Worm (Caenorhabditis elegans): ENCODE results near the gene nhr-216.
A peak's percentile ranks its signal among the peaks of the same experiment; 100 is the strongest.

nhr-216 gene

ce11 chrV:5385914-5386493 lies 27.3 kb upstream of the nhr-216 start, which contains the start of gene C35A11.2:
TSS of gene C35A11.2 (plus strand) at chrV:5386299.
- TF ChIP-seq F26F4.8 (GFP tag; conservative IDR thresholded peaks at IDR 0.05) (no peak), fkh-10 (GFP tag; optimal IDR thresholded peaks at IDR 0.05) (no peak), unc-62 (GFP tag; optimal IDR thresholded peaks at IDR 0.05 in 1 of 2) (peak in 1 of 2 experiments; percentile 94), unc-62 (tag; optimal IDR thresholded peaks at IDR 0.05) (no peak), dmd-9 (GFP tag; IDR thresholded peaks at IDR 0.05) (no peak), T20F7.1 (GFP tag; optimal IDR thresholded peaks at IDR 0.05) (no peak), lin-15B (tag; optimal IDR thresholded peaks at IDR 0.05) (no peak), nhr-237 (tag; optimal IDR thresholded peaks at IDR 0.05) (no peak), lir-3 (tag; optimal IDR thresholded peaks at IDR 0.05) (no peak), php-3 (GFP tag; IDR thresholded peaks at IDR 0.05) (no peak), ZK337.2 (GFP tag; IDR thresholded peaks at IDR 0.05) (no peak), mxl-3 (GFP tag; optimal IDR thresholded peaks at IDR 0.05) (peak; percentile 25), ceh-20 (GFP tag; IDR thresholded peaks at IDR 0.05) (no peak), daf-8 (GFP tag; IDR thresholded peaks at IDR 0.05) (no peak), aha-1 (tag) (peak; percentile 3), mdt-29 (GFP tag; IDR thresholded peaks at IDR 0.05) (no peak), nhr-25 (tag; optimal IDR thresholded peaks at IDR 0.05; ENCODE audit: borderline replicate concordance, insufficient read depth) (no peak), pha-4 (GFP tag; IDR thresholded peaks at IDR 0.05) (no peak), pha-4 (tag; optimal IDR thresholded peaks at IDR 0.05) (no peak), fos-1 (tag; optimal IDR thresholded peaks at IDR 0.05) (no peak), mdl-1 (tag; optimal IDR thresholded peaks at IDR 0.05) (no peak), egl-43 (GFP tag; IDR thresholded peaks at IDR 0.05) (no peak), daf-12 (tag; optimal IDR thresholded peaks at IDR 0.05) (no peak)

- TF ChIP-seq lin-1 (GFP tag; IDR thresholded peaks at IDR 0.05) (no peak), Y105C5A.15 (GFP tag; IDR thresholded peaks at IDR 0.05) (no peak), Y75B8A.6 (GFP tag; IDR thresholded peaks at IDR 0.05) (no peak), rbr-2 (tag; optimal IDR thresholded peaks at IDR 0.05) (no peak), ztf-7 (tag; optimal IDR thresholded peaks at IDR 0.05) (no peak), zfp-2 (tag; optimal IDR thresholded peaks at IDR 0.05) (no peak), ceh-20 (GFP tag; IDR thresholded peaks at IDR 0.05) (no peak), nhr-102 (tag; optimal IDR thresholded peaks at IDR 0.05) (no peak), fkh-10 (GFP tag; optimal IDR thresholded peaks at IDR 0.05) (no peak), dmd-9 (GFP tag; IDR thresholded peaks at IDR 0.05) (no peak), saeg-2 (GFP tag; IDR thresholded peaks at IDR 0.05) (no peak), ceh-32 (tag; optimal IDR thresholded peaks at IDR 0.05; ENCODE audit: poor library complexity) (no peak), ceh-82 (tag; optimal IDR thresholded peaks at IDR 0.05) (no peak), daf-19 (GFP tag; conservative IDR thresholded peaks at IDR 0.05) (no peak), mep-1 (tag; optimal IDR thresholded peaks at IDR 0.05) (no peak), lin-29 (GFP tag; IDR thresholded peaks at IDR 0.05) (no peak), tag-97 (GFP tag; IDR thresholded peaks at IDR 0.05) (no peak), vab-7 (GFP tag; IDR thresholded peaks at IDR 0.05) (no peak), mdt-29 (GFP tag; IDR thresholded peaks at IDR 0.05) (no peak), T20F7.1 (GFP tag; optimal IDR thresholded peaks at IDR 0.05) (no peak)
Measured at ce11 chrV:5372118-5372517, 13.4 kb upstream of the nhr-216 start, which contains the start of gene C35A11.3. TSS of gene C35A11.3 (plus strand) at chrV:5372418.

DNA sequence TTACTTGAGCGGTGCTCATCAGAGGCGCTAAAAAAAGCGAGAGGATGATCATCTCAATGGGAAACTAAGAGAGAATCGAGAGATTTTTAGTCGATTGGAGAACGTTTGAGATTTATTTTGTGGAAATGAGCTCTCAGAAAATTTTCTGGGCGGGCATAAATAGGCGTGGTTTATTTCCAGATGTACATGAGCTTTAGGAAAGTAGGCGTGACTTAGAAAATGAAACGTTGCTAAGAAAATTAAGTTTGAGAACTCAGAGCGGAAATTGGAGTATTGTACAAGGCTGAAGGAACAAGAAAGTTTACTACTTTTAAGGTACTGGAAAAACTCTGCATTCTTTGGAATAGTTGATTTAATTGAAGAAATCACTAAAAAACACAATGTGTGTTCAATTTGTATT lies 10.1 kb upstream of the nhr-216 start, which contains the start of gene T09D3.9:
Gene T09D3.9, minus strand, starts transcription at position 101 of the 400 bp plus-strand sequence.
- TF ChIP-seq aha-1 (tag) = peak; percentile 2
- no peak for TF ChIP-seq lir-3 (tag; optimal IDR thresholded peaks at IDR 0.05)
